Worm (Caenorhabditis elegans): ENCODE data around the gene C03C10.7.

DNA sequence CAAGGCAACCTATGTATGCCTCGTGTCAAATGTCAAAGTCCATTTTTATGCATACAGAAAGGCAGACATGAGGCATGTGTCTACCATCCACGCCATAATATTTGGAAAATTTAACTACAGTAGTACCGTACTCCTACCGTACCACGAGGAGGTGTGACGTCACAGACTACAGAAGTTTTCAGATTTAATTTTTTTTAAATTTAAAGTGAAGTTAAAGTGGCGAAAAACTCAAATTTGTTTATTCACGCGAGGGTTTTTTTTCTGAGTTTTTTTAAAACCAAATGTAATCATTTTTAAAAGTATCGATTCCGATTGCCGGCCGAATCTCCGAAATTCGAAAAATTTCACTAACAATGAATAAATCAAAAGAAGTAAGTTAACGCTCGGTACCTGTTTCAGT is 5.1 kb upstream of the C03C10.7 start, which contains the start of gene C03C10.2:
- TF ChIP-seq elt-3 (tag; optimal IDR thresholded peaks at IDR 0.05) (no peak), nhr-25 (tag; optimal IDR thresholded peaks at IDR 0.05) (no peak), elt-2 (tag; optimal IDR thresholded peaks at IDR 0.05) (no peak), ceh-82 (tag; optimal IDR thresholded peaks at IDR 0.05) (no peak), nhr-76 (tag; optimal IDR thresholded peaks at IDR 0.05) (no peak), mdl-1 (tag; optimal IDR thresholded peaks at IDR 0.05) (no peak)

All from whole organism, L3 larva.